Worm (Caenorhabditis elegans): ENCODE measurements around the gene K07D4.9.

K07D4.9 gene

ce11 chrII:4068141-4068540 is 39.8 kb downstream of the K07D4.9 start:
- no peak for TF ChIP-seq egl-5 (tag; optimal IDR thresholded peaks at IDR 0.05)
- no peak for TF ChIP-seq aly-2 (tag; optimal IDR thresholded peaks at IDR 0.05)
- TF ChIP-seq nfya-1 (tag; optimal IDR thresholded peaks at IDR 0.05; ENCODE audit: insufficient read depth), result no peak
- TF ChIP-seq nhr-23 (tag; optimal IDR thresholded peaks at IDR 0.05), result no peak
- TF ChIP-seq snpc-4 (tag; optimal IDR thresholded peaks at IDR 0.05), result no peak
- no peak for TF ChIP-seq nhr-25 (tag; optimal IDR thresholded peaks at IDR 0.05)
- no peak for TF ChIP-seq unc-39 (tag; optimal IDR thresholded peaks at IDR 0.05)
- TF ChIP-seq fos-1 (tag; optimal IDR thresholded peaks at IDR 0.05), result no peak
- no peak for TF ChIP-seq nhr-237 (tag; optimal IDR thresholded peaks at IDR 0.05)
- TF ChIP-seq nhr-67 (tag; optimal IDR thresholded peaks at IDR 0.05), result no peak
- no peak for TF ChIP-seq ama-1 (optimal IDR thresholded peaks at IDR 0.05)
- no peak for TF ChIP-seq eor-1 (tag; optimal IDR thresholded peaks at IDR 0.05)
- TF ChIP-seq egl-27 (tag; optimal IDR thresholded peaks at IDR 0.05), result no peak
- TF ChIP-seq mdl-1 (tag; optimal IDR thresholded peaks at IDR 0.05), result no peak
- no peak for TF ChIP-seq pha-4 (tag; optimal IDR thresholded peaks at IDR 0.05)
- no peak for TF ChIP-seq ZK546.5 (tag; optimal IDR thresholded peaks at IDR 0.05)
- no peak for TF ChIP-seq nhr-11 (tag; optimal IDR thresholded peaks at IDR 0.05)

- no peak for TF ChIP-seq egl-27 (tag; optimal IDR thresholded peaks at IDR 0.05)
These were observed 42.7 kb downstream of the K07D4.9 start for ce11 chrII:4071075-4071474.

- peak; percentile 83 for TF ChIP-seq nfya-1 (tag; optimal IDR thresholded peaks at IDR 0.05; ENCODE audit: insufficient read depth)
- TF ChIP-seq snpc-4 (tag; optimal IDR thresholded peaks at IDR 0.05), result no peak
These were observed 46.3 kb downstream of the K07D4.9 start for ce11 chrII:4074710-4075109.
